Worm (Caenorhabditis elegans) whole organism, mixed stage, embryonic: ENCODE results near the gene pges-2.

Experiments used
- flh-1 ChIP-seq: fragments of 200-800 bp; sonication (Bioruptor generic); optimal IDR thresholded peaks from 2 replicates; lab custom pipeline; 2018; ENCODE audit warnings: mild to moderate bottlenecking, missing genetic modification characterization, moderate library complexity, missing compliant biosample characterization
- lin-13 ChIP-seq: fragments of 150-350 bp; optimal IDR thresholded peaks from 2 replicates; lab custom pipeline; 2014; ENCODE audit warnings: missing biosample characterization, missing genetic modification characterization
- nhr-12 ChIP-seq: fragments of 150-350 bp; optimal IDR thresholded peaks from 2 replicates; lab custom pipeline; 2014; ENCODE audit warnings: missing biosample characterization, missing genetic modification characterization
- nhr-76 ChIP-seq: sonication (generic microtip); optimal IDR thresholded peaks from 2 replicates; lab custom pipeline; 2017; ENCODE audit warnings: missing biosample characterization, missing genetic modification characterization
- pha-4 ChIP-seq: fragments of 150-350 bp; optimal IDR thresholded peaks from 2 replicates; lab custom pipeline; 2018; ENCODE audit warnings: missing biosample characterization, missing genetic modification reagents, missing genetic modification characterization
- snpc-4 ChIP-seq: fragments of 150-350 bp; optimal IDR thresholded peaks from 2 replicates; lab custom pipeline; 2014; ENCODE audit warnings: missing biosample characterization, missing genetic modification characterization
- unc-62 ChIP-seq: fragments of 150-350 bp; optimal IDR thresholded peaks from 2 replicates; lab custom pipeline; 2014; ENCODE audit warnings: missing biosample characterization, missing genetic modification reagents, missing genetic modification characterization
- ztf-11 ChIP-seq: fragments of 150-350 bp; optimal IDR thresholded peaks from 2 replicates; lab custom pipeline; 2014; ENCODE audit warnings: missing biosample characterization, missing genetic modification characterization

DNA sequence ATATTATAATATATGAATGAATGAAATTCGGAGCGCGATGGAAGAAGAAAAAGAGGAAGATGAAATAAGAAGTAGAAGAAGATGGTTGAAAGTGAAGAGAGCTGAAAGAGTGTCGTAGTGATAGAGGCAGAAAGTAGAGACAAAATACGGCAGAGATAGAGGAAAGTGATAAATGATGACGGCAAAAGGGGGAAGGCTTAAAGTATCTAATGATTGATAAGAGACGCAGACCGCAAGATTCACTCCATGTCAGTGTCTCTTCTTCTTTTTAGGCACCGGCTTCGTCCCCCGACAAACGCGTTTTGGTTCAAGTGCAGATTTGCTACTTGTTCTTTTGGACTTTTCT, 25.3 kb downstream of the pges-2 start:
- TF ChIP-seq nhr-12 (tag; lab: Kevin White, UChicago) (no peak), lin-13 (tag; lab: Kevin White, UChicago) (no peak), pha-4 (tag; lab: Kevin White, UChicago) (no peak), ztf-11 (no peak), nhr-76 (no peak), snpc-4 (tag; lab: Kevin White, UChicago) (no peak), flh-1 (no peak), unc-62 (peak; percentile 77)
